Fruit fly (Drosophila melanogaster) whole organism, embryonic: ENCODE measurements around the gene Lrr47.
A peak's percentile ranks its signal among the peaks of the same experiment; 100 is the strongest.

Source experiments
- BEAF-32 ChIP-seq: fragments of 200-800 bp; sonication (Bioruptor generic); optimal IDR thresholded peaks from 3 replicates; lab custom pipeline; 2017; ENCODE audit warnings: missing biosample characterization, missing genetic modification characterization, mild to moderate bottlenecking, moderate library complexity, missing genetic modification reagents
- Bdp1 ChIP-seq: fragments of 200-800 bp; sonication (Bioruptor generic); optimal IDR thresholded peaks from 3 replicates; lab custom pipeline; 2016; ENCODE audit warnings: missing biosample characterization, missing genetic modification characterization
- Blimp-1 ChIP-seq: fragments of 200-800 bp; sonication (Bioruptor generic); optimal IDR thresholded peaks from 3 replicates; lab custom pipeline; 2018; ENCODE audit warnings: missing biosample characterization, missing genetic modification characterization, mild to moderate bottlenecking, moderate library complexity, missing genetic modification reagents
- CG11695 ChIP-seq: fragments of 200-800 bp; sonication (Bioruptor generic); IDR thresholded peaks from 3 replicates; pipeline ENCODE4 v1.3.6; 2022; ENCODE audit warnings: missing biosample characterization, missing genetic modification characterization
- CG12104 ChIP-seq: fragments of 200-800 bp; sonication (Bioruptor generic); optimal IDR thresholded peaks from 3 replicates; lab custom pipeline; 2016; ENCODE audit warnings: missing biosample characterization, missing genetic modification characterization
- CG12155 ChIP-seq: fragments of 200-800 bp; sonication (Bioruptor generic); optimal IDR thresholded peaks from 3 replicates; lab custom pipeline; 2016; ENCODE audit warnings: missing biosample characterization, missing genetic modification characterization
- CG12299 ChIP-seq: fragments of 200-800 bp; sonication (Bioruptor generic); optimal IDR thresholded peaks from 2 replicates; lab custom pipeline; 2018; ENCODE audit warnings: missing biosample characterization, mild to moderate bottlenecking, missing genetic modification characterization
- CG14014 ChIP-seq: fragments of 200-800 bp; sonication (Bioruptor generic); IDR thresholded peaks from 2 replicates; pipeline ENCODE4 v1.3.6; 2022; ENCODE audit warnings: missing biosample characterization, missing genetic modification characterization
- CG15011 ChIP-seq: fragments of 200-800 bp; sonication (Bioruptor generic); optimal IDR thresholded peaks from 3 replicates; lab custom pipeline; 2018; ENCODE audit warnings: missing biosample characterization, mild to moderate bottlenecking, missing genetic modification characterization
- CG15696 ChIP-seq: fragments of 200-800 bp; sonication (Bioruptor generic); optimal IDR thresholded peaks from 2 replicates; lab custom pipeline; 2019; ENCODE audit warnings: missing biosample characterization, mild to moderate bottlenecking, missing genetic modification characterization, moderate library complexity
- CG2712 ChIP-seq: fragments of 200-800 bp; optimal IDR thresholded peaks from 3 replicates; lab custom pipeline; 2019; ENCODE audit warnings: missing biosample characterization, mild to moderate bottlenecking, missing genetic modification characterization, moderate library complexity
- CG3163 ChIP-seq: fragments of 200-800 bp; sonication (Bioruptor generic); optimal IDR thresholded peaks from 3 replicates; lab custom pipeline; 2016; ENCODE audit warnings: missing biosample characterization, missing genetic modification characterization
- CG34224 ChIP-seq: fragments of 200-800 bp; sonication (Bioruptor generic); IDR thresholded peaks from 3 replicates; pipeline ENCODE4 v1.3.6; 2022; ENCODE audit warnings: missing biosample characterization, missing genetic modification characterization; ENCODE audit not compliant: partially characterized antibody
- CG3726 ChIP-seq: fragments of 200-800 bp; sonication (Bioruptor generic); IDR thresholded peaks from 3 replicates; pipeline ENCODE4, ENCODE4 v1.3.6; 2022; ENCODE audit warnings: missing biosample characterization, missing genetic modification characterization
- CG4707 ChIP-seq: fragments of 200-800 bp; sonication (Bioruptor generic); optimal IDR thresholded peaks from 2 replicates; lab custom pipeline; 2018; ENCODE audit warnings: missing biosample characterization, mild to moderate bottlenecking, missing genetic modification characterization, moderate library complexity
- CG7372 ChIP-seq: fragments of 200-800 bp; sonication (Bioruptor generic); IDR thresholded peaks from 2 replicates; pipeline ENCODE4 v1.3.6; 2022; ENCODE audit warnings: missing biosample characterization, missing genetic modification characterization
- CG7786 ChIP-seq: fragments of 200-800 bp; sonication (Bioruptor generic); optimal IDR thresholded peaks from 2 replicates; lab custom pipeline; 2016; ENCODE audit warnings: missing biosample characterization, missing genetic modification characterization
- CG9817 ChIP-seq: fragments of 200-800 bp; sonication (Bioruptor generic); optimal IDR thresholded peaks from 2 replicates; lab custom pipeline; 2018; ENCODE audit warnings: missing biosample characterization, mild to moderate bottlenecking, missing genetic modification characterization, moderate library complexity
- Dek ChIP-seq: fragments of 200-800 bp; sonication (Bioruptor generic); optimal IDR thresholded peaks from 3 replicates; lab custom pipeline; 2019; ENCODE audit warnings: missing biosample characterization, mild to moderate bottlenecking, missing genetic modification characterization, moderate library complexity
- Dfd ChIP-seq, 2 experiments: fragments of >200 bp; optimal IDR thresholded peaks; 2 replicates each; lab custom pipeline; 2017; ENCODE audit warnings: missing biosample characterization in 2 of 2, missing genetic modification characterization in 2 of 2
- Ets97D ChIP-seq: fragments of 200-800 bp; sonication (Bioruptor generic); optimal IDR thresholded peaks from 3 replicates; lab custom pipeline; 2016; ENCODE audit warnings: missing biosample characterization, missing genetic modification characterization
- Gug ChIP-seq: fragments of 200-800 bp; sonication (Bioruptor generic); IDR thresholded peaks from 4 replicates; pipeline ENCODE4 v1.3.6; 2022; ENCODE audit warnings: missing biosample characterization, missing genetic modification characterization
- Hmr ChIP-seq: fragments of 200-800 bp; sonication (Bioruptor generic); optimal IDR thresholded peaks from 3 replicates; lab custom pipeline; 2017; ENCODE audit warnings: mild to moderate bottlenecking, missing biosample characterization, missing genetic modification reagents, missing genetic modification characterization
- Lhr ChIP-seq: fragments of 200-800 bp; sonication (Bioruptor generic); optimal IDR thresholded peaks from 3 replicates; lab custom pipeline; 2017; ENCODE audit warnings: mild to moderate bottlenecking, missing biosample characterization, missing genetic modification reagents, missing genetic modification characterization
- MESR4 ChIP-seq: fragments of 200-800 bp; sonication (Bioruptor generic); optimal IDR thresholded peaks from 2 replicates; lab custom pipeline; 2018; ENCODE audit warnings: missing biosample characterization, mild to moderate bottlenecking, missing genetic modification characterization, moderate library complexity
- Trl ChIP-seq, 3 experiments: fragments of >200 bp in 2 of 3; fragments of 200-800 bp in 1 of 3; sonication (Bioruptor generic) in 1 of 3; optimal IDR thresholded peaks; 2 replicates in 1 of 3; 3 replicates in 2 of 3; lab custom pipeline; 2016 to 2017; ENCODE audit warnings: missing biosample characterization in 1 of 3, missing genetic modification characterization in 1 of 3
- Xbp1 ChIP-seq: fragments of 200-800 bp; sonication (Bioruptor generic); optimal IDR thresholded peaks from 3 replicates; lab custom pipeline; 2016; ENCODE audit warnings: missing biosample characterization, mild to moderate bottlenecking, missing genetic modification characterization
- az2 ChIP-seq: fragments of 200-800 bp; sonication (Bioruptor generic); optimal IDR thresholded peaks from 3 replicates; lab custom pipeline; 2016; ENCODE audit warnings: missing biosample characterization, missing genetic modification characterization
- bcd ChIP-seq: fragments of 200-800 bp; sonication (Bioruptor generic); optimal IDR thresholded peaks from 2 replicates; lab custom pipeline; 2017; ENCODE audit warnings: missing biosample characterization, mild to moderate bottlenecking, missing genetic modification characterization
- btn ChIP-seq: fragments of 200-800 bp; sonication (Bioruptor generic); optimal IDR thresholded peaks from 2 replicates; lab custom pipeline; 2016; ENCODE audit warnings: missing biosample characterization, missing genetic modification characterization
- chn ChIP-seq: fragments of 200-800 bp; sonication (Bioruptor generic); optimal IDR thresholded peaks from 2 replicates; lab custom pipeline; 2016; ENCODE audit warnings: missing biosample characterization, missing genetic modification characterization
- corto ChIP-seq: fragments of 200-800 bp; sonication (Bioruptor generic); optimal IDR thresholded peaks from 2 replicates; lab custom pipeline; 2016; ENCODE audit warnings: missing biosample characterization, mild to moderate bottlenecking, missing genetic modification characterization, moderate library complexity
- crp ChIP-seq, 2 experiments: fragments of 200-800 bp; sonication (Bioruptor generic); optimal IDR thresholded peaks; 2 replicates in 1 of 2; 3 replicates in 1 of 2; lab custom pipeline; 2017; ENCODE audit warnings: missing biosample characterization in 2 of 2, missing genetic modification characterization in 2 of 2, mild to moderate bottlenecking in 1 of 2, moderate library complexity in 1 of 2
- dati ChIP-seq: fragments of 200-800 bp; sonication (Bioruptor generic); IDR thresholded peaks from 2 replicates; pipeline ENCODE4 v1.3.6; 2022; ENCODE audit warnings: missing biosample characterization, missing genetic modification characterization
- ewg ChIP-seq: fragments of 200-800 bp; sonication (Bioruptor generic); optimal IDR thresholded peaks from 3 replicates; lab custom pipeline; 2017; ENCODE audit warnings: mild to moderate bottlenecking, missing biosample characterization, missing genetic modification reagents, missing genetic modification characterization
- gsb-n ChIP-seq: fragments of 200-800 bp; sonication (Bioruptor generic); optimal IDR thresholded peaks from 3 replicates; lab custom pipeline; 2018; ENCODE audit warnings: missing biosample characterization, mild to moderate bottlenecking, missing genetic modification characterization
- hkb ChIP-seq, 2 experiments: fragments of 200-800 bp in 1 of 2; fragments of >200 bp in 1 of 2; sonication (Bioruptor generic) in 1 of 2; IDR thresholded peaks in 1 of 2; optimal IDR thresholded peaks in 1 of 2; 2 replicates each; pipeline versions ENCODE4 v1.3.6 to Lab custom; 2017 to 2022; ENCODE audit warnings: missing biosample characterization in 1 of 2, missing genetic modification characterization in 1 of 2
- ken ChIP-seq: fragments of 200-800 bp; sonication (Bioruptor generic); IDR thresholded peaks from 3 replicates; pipeline ENCODE4 v1.3.6; 2022; ENCODE audit warnings: missing biosample characterization, missing genetic modification characterization
- lbe ChIP-seq: fragments of 200-800 bp; sonication (Bioruptor generic); optimal IDR thresholded peaks from 2 replicates; lab custom pipeline; 2016; ENCODE audit warnings: missing biosample characterization, mild to moderate bottlenecking, missing genetic modification characterization
- nau ChIP-seq: fragments of 200-800 bp; sonication (Bioruptor generic); optimal IDR thresholded peaks from 3 replicates; lab custom pipeline; 2017; ENCODE audit warnings: missing biosample characterization, mild to moderate bottlenecking, missing genetic modification characterization, missing genetic modification reagents
- peb ChIP-seq: fragments of 200-800 bp; sonication (Bioruptor generic); IDR thresholded peaks from 2 replicates; pipeline ENCODE4 v1.3.6; 2022; ENCODE audit warnings: missing biosample characterization, missing genetic modification characterization
- pfk ChIP-seq: fragments of 200-800 bp; sonication (Bioruptor generic); optimal IDR thresholded peaks from 2 replicates; lab custom pipeline; 2018; ENCODE audit warnings: missing biosample characterization, mild to moderate bottlenecking, missing genetic modification characterization, moderate library complexity
- salm ChIP-seq: fragments of 200-800 bp; sonication (Bioruptor generic); optimal IDR thresholded peaks from 2 replicates; lab custom pipeline; 2018; ENCODE audit warnings: missing biosample characterization, mild to moderate bottlenecking, missing genetic modification characterization
- sc ChIP-seq, 3 experiments: fragments of >200 bp in 2 of 3; fragments of 200-800 bp in 1 of 3; sonication (Bioruptor generic) in 1 of 3; optimal IDR thresholded peaks; 2 replicates in 2 of 3; 3 replicates in 1 of 3; lab custom pipeline; 2017; ENCODE audit warnings: mild to moderate bottlenecking in 1 of 3, missing biosample characterization in 1 of 3, missing genetic modification characterization in 1 of 3, missing genetic modification reagents in 1 of 3
- sna ChIP-seq: fragments of 200-800 bp; sonication (Bioruptor generic); IDR thresholded peaks from 2 replicates; pipeline ENCODE4 v1.3.6; 2022; ENCODE audit warnings: missing biosample characterization, missing genetic modification characterization; ENCODE audit not compliant: partially characterized antibody
- tap ChIP-seq: fragments of 200-800 bp; optimal IDR thresholded peaks from 3 replicates; lab custom pipeline; 2019; ENCODE audit warnings: missing biosample characterization, mild to moderate bottlenecking, missing genetic modification characterization, moderate library complexity
- tio ChIP-seq: fragments of 200-800 bp; sonication (Bioruptor generic); optimal IDR thresholded peaks from 2 replicates; lab custom pipeline; 2017; ENCODE audit warnings: missing biosample characterization, missing genetic modification characterization, inconsistent platforms
- tup ChIP-seq: fragments of 200-800 bp; sonication (Bioruptor generic); optimal IDR thresholded peaks from 2 replicates; lab custom pipeline; 2016; ENCODE audit warnings: missing biosample characterization, mild to moderate bottlenecking, missing genetic modification characterization, moderate library complexity

The Lrr47 gene

DNA sequence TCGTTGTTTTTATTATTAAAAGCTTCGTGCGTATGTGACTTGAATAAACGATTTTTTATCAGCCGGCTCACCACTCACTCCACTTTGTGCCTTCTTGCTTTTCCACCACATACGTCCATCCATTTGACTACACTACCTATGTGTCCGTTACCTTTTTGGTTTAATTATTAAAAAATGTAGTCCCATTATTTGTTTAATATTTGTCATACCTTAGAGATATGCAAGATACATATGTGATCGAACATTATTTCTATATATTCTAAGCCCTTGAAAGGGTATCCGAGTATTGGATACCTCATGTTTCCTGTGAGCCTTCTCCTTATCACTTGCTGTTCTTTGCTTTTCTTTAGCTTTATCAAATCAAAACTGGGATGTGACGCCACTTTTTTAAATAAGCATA, 2.1 kb downstream of the Lrr47 start (continued):
- 0 out of 2 replicates have a peak, but pooled peaks have one; percentile 34 for TF ChIP-seq dati (GFP tag; lab: Robert Waterston, UW)
- TF ChIP-seq CG3726 (GFP tag; lab: Robert Waterston, UW): no peak
- TF ChIP-seq pfk: no peak
- no peak for TF ChIP-seq hkb (optimal IDR thresholded peaks at IDR 0.05; lab: Kevin White, UChicago)
- peak; percentile 73 for TF ChIP-seq hkb (GFP tag; IDR thresholded peaks at IDR 0.05; lab: Robert Waterston, UW)
- TF ChIP-seq CG12299 (tag; lab: Kevin White, UChicago): peak; percentile 31
- peak; percentile 64 for TF ChIP-seq CG14014
- peak; percentile 14 for TF ChIP-seq salm (tag; lab: Kevin White, UChicago)
- TF ChIP-seq CG9817 (tag; lab: Kevin White, UChicago): peak; percentile 47
- peak; percentile 64; the same call in 1 of the 2 replicates for TF ChIP-seq CG7372 (GFP tag; lab: Robert Waterston, UW)
- TF ChIP-seq Lhr: no peak
- TF ChIP-seq Trl (optimal IDR thresholded peaks at IDR 0.05; lab: Kevin White, UChicago): no peak
- TF ChIP-seq Trl (GFP tag; optimal IDR thresholded peaks at IDR 0.05; lab: Kevin White, UChicago): peak; percentile 54
- peak; percentile 29 for TF ChIP-seq CG12104
- peak; percentile 61 for TF ChIP-seq Dek
- peak; percentile 12 for TF ChIP-seq gsb-n (tag; lab: Kevin White, UChicago)
- peak; percentile 25 for TF ChIP-seq CG12155 (GFP tag; lab: Kevin White, UChicago)
- peak; percentile 54 for TF ChIP-seq corto (GFP tag; lab: Kevin White, UChicago)
- TF ChIP-seq CG3163 (GFP tag; lab: Kevin White, UChicago): no peak
- no peak for TF ChIP-seq CG34224 (GFP tag; lab: Robert Waterston, UW)
- TF ChIP-seq btn (GFP tag; lab: Kevin White, UChicago): no peak
- no peak for TF ChIP-seq BEAF-32
- no peak for TF ChIP-seq az2 (GFP tag; lab: Kevin White, UChicago)
- TF ChIP-seq peb (GFP tag; lab: Robert Waterston, UW): no peak
- peak; percentile 66 for TF ChIP-seq bcd (GFP tag; lab: Kevin White, UChicago)
- TF ChIP-seq CG4707 (GFP tag; lab: Kevin White, UChicago): no peak
- peak; percentile 36 for TF ChIP-seq nau (GFP tag; lab: Kevin White, UChicago)
- TF ChIP-seq lbe (GFP tag; lab: Kevin White, UChicago): peak; percentile 65
- peak; percentile 68; the same call in 2 of the 3 replicates for TF ChIP-seq CG11695 (GFP tag; lab: Robert Waterston, UW)
- peak; percentile 79 for TF ChIP-seq Hmr
- TF ChIP-seq tap (tag; lab: Kevin White, UChicago): peak; percentile 54
- TF ChIP-seq chn: peak; percentile 20
- no peak for TF ChIP-seq sna (GFP tag; lab: Robert Waterston, UW)
- TF ChIP-seq Dfd (GFP tag; optimal IDR thresholded peaks at IDR 0.05; lab: Kevin White, UChicago): no peak
- no peak for TF ChIP-seq crp (GFP tag; optimal IDR thresholded peaks at IDR 0.05; lab: Kevin White, UChicago)
- TF ChIP-seq tup (GFP tag; lab: Kevin White, UChicago): no peak
- TF ChIP-seq Ets97D (GFP tag; lab: Kevin White, UChicago): no peak
- TF ChIP-seq tio (GFP tag; lab: Kevin White, UChicago): peak; percentile 12
- TF ChIP-seq Xbp1 (GFP tag; lab: Kevin White, UChicago): peak; percentile 47
- peak; percentile 54 for TF ChIP-seq Blimp-1 (GFP tag; lab: Kevin White, UChicago)
- TF ChIP-seq MESR4 (GFP tag; lab: Kevin White, UChicago): no peak
- no peak for TF ChIP-seq Bdp1 (GFP tag; lab: Kevin White, UChicago)
- TF ChIP-seq Gug (GFP tag; lab: Robert Waterston, UW): peak; percentile 47; the same call in 2 of the 4 replicates
- peak; percentile 44 for TF ChIP-seq CG15011 (GFP tag; lab: Kevin White, UChicago)
- peak; percentile 10 for TF ChIP-seq CG7786 (GFP tag; lab: Kevin White, UChicago)
- TF ChIP-seq ken: peak; percentile 65; the same call in 2 of the 3 replicates
- TF ChIP-seq CG15696: no peak
- TF ChIP-seq sc (optimal IDR thresholded peaks at IDR 0.05; lab: Kevin White, UChicago): no peak
- TF ChIP-seq sc (GFP tag; optimal IDR thresholded peaks at IDR 0.05; lab: Kevin White, UChicago): no peak
- peak; percentile 16 for TF ChIP-seq ewg (GFP tag; lab: Kevin White, UChicago)
- TF ChIP-seq CG2712: peak; percentile 62
